Fruit fly (Drosophila melanogaster) whole organism, pupa: ENCODE data around the gene CG14439.

Experiments
- CG10348 ChIP-seq: fragments of 200-800 bp; sonication (Bioruptor generic); IDR thresholded peaks from 2 replicates; pipeline ENCODE4 v1.3.6; 2022; ENCODE audit warnings: missing biosample characterization, missing genetic modification characterization
- CG12605 ChIP-seq: fragments of 200-800 bp; sonication (Bioruptor generic); IDR thresholded peaks from 2 replicates; pipeline ENCODE4 v1.3.6; 2022; ENCODE audit warnings: missing biosample characterization, missing genetic modification characterization
- CG13204 ChIP-seq: fragments of 200-800 bp; sonication (Bioruptor generic); optimal IDR thresholded peaks from 2 replicates; lab custom pipeline; 2018; ENCODE audit warnings: missing biosample characterization, mild to moderate bottlenecking, missing genetic modification characterization, moderate library complexity
- CG14655 ChIP-seq: fragments of 200-800 bp; sonication (Bioruptor generic); optimal IDR thresholded peaks from 3 replicates; lab custom pipeline; 2017; ENCODE audit warnings: mild to moderate bottlenecking, missing biosample characterization, missing genetic modification reagents, missing genetic modification characterization
- CG15710 ChIP-seq: fragments of 200-800 bp; sonication (Bioruptor generic); optimal IDR thresholded peaks from 2 replicates; lab custom pipeline; 2018; ENCODE audit warnings: missing biosample characterization, mild to moderate bottlenecking, missing genetic modification characterization, moderate library complexity
- CG17806 ChIP-seq: fragments of 200-800 bp; sonication (Bioruptor generic); optimal IDR thresholded peaks from 2 replicates; lab custom pipeline; 2018; ENCODE audit warnings: missing biosample characterization, mild to moderate bottlenecking, missing genetic modification characterization, moderate library complexity
- CG32121 ChIP-seq: fragments of 200-800 bp; sonication (Bioruptor generic); IDR thresholded peaks from 2 replicates; pipeline ENCODE4 v1.3.6; 2022; ENCODE audit warnings: missing biosample characterization, missing genetic modification characterization
- CG34367 ChIP-seq: fragments of 200-800 bp; sonication (Bioruptor generic); optimal IDR thresholded peaks from 2 replicates; lab custom pipeline; 2018; ENCODE audit warnings: missing biosample characterization, mild to moderate bottlenecking, missing genetic modification characterization
- CG4496 ChIP-seq: fragments of 200-800 bp; sonication (Bioruptor generic); IDR thresholded peaks from 3 replicates; pipeline ENCODE4 v1.3.6; 2022; ENCODE audit warnings: missing biosample characterization, missing genetic modification characterization
- CG8159 ChIP-seq: fragments of 200-800 bp; sonication (Bioruptor generic); optimal IDR thresholded peaks from 3 replicates; lab custom pipeline; 2018; ENCODE audit warnings: missing biosample characterization, mild to moderate bottlenecking, missing genetic modification characterization, moderate library complexity
- CG8301 ChIP-seq: fragments of 200-800 bp; sonication (Bioruptor generic); optimal IDR thresholded peaks from 2 replicates; lab custom pipeline; 2018; ENCODE audit warnings: missing biosample characterization, mild to moderate bottlenecking, missing genetic modification characterization
- CG9948 ChIP-seq: fragments of 200-800 bp; sonication (Bioruptor generic); optimal IDR thresholded peaks from 2 replicates; lab custom pipeline; 2018; ENCODE audit warnings: missing biosample characterization, mild to moderate bottlenecking, missing genetic modification characterization, moderate library complexity
- D1 ChIP-seq: fragments of 200-800 bp; sonication (Bioruptor generic); optimal IDR thresholded peaks from 2 replicates; lab custom pipeline; 2018; ENCODE audit warnings: missing biosample characterization, mild to moderate bottlenecking, missing genetic modification characterization, moderate library complexity
- EcR ChIP-seq: fragments of 200-800 bp; sonication (Bioruptor generic); optimal IDR thresholded peaks from 3 replicates; lab custom pipeline; 2019; ENCODE audit warnings: missing biosample characterization, missing genetic modification characterization, mild to moderate bottlenecking, moderate library complexity, missing genetic modification reagents
- Ets98B ChIP-seq: fragments of 200-800 bp; sonication (Bioruptor generic); IDR thresholded peaks from 2 replicates; pipeline ENCODE4 v1.3.6; 2022; ENCODE audit warnings: missing biosample characterization, missing genetic modification characterization
- Pif1A ChIP-seq: fragments of 200-800 bp; sonication (Bioruptor generic); optimal IDR thresholded peaks from 3 replicates; lab custom pipeline; 2016; ENCODE audit warnings: missing biosample characterization, missing genetic modification characterization
- Pif1B ChIP-seq: fragments of 200-800 bp; sonication (Bioruptor generic); optimal IDR thresholded peaks from 3 replicates; lab custom pipeline; 2016; ENCODE audit warnings: missing biosample characterization, missing genetic modification characterization
- Snoo ChIP-seq: fragments of 200-800 bp; sonication (Bioruptor generic); optimal IDR thresholded peaks from 3 replicates; lab custom pipeline; 2017; ENCODE audit warnings: missing biosample characterization, mild to moderate bottlenecking, missing genetic modification characterization, inconsistent platforms
- fd96Ca ChIP-seq: fragments of 200-800 bp; sonication (Bioruptor generic); IDR thresholded peaks from 3 replicates; pipeline ENCODE4 v1.3.6; 2022; ENCODE audit warnings: missing biosample characterization, missing genetic modification characterization
- gl ChIP-seq: fragments of 200-800 bp; sonication (Bioruptor generic); optimal IDR thresholded peaks from 2 replicates; lab custom pipeline; 2018; ENCODE audit warnings: missing biosample characterization, mild to moderate bottlenecking, missing genetic modification characterization
- rn ChIP-seq: fragments of 200-800 bp; sonication (Bioruptor generic); IDR thresholded peaks from 2 replicates; pipeline ENCODE4 v1.3.6; 2022; ENCODE audit warnings: missing biosample characterization, missing genetic modification characterization

The CG14439 gene

dm6 chrX:6706570-6707306 lies 40.6 kb upstream of the CG14439 start:
- TF ChIP-seq Snoo (no peak), EcR (GFP tag; lab: Kevin White, UChicago) (peak; percentile 78)

- peak; percentile 41 for TF ChIP-seq CG8301 (tag; lab: Kevin White, UChicago)
- TF ChIP-seq EcR (GFP tag; lab: Kevin White, UChicago) = peak; percentile 94
- 0 out of 2 replicates have a peak, but pooled peaks have one; percentile 21 for TF ChIP-seq CG32121 (GFP tag; lab: Robert Waterston, UW)
- no peak for TF ChIP-seq rn
- peak; percentile 50; the same call in 1 of the 3 replicates for TF ChIP-seq fd96Ca (GFP tag; lab: Robert Waterston, UW)
- TF ChIP-seq CG9948 = peak; percentile 50
- TF ChIP-seq CG4496 (GFP tag; lab: Robert Waterston, UW) = peak; percentile 44; the same call in 1 of the 3 replicates
- no peak for TF ChIP-seq D1 (tag; lab: Kevin White, UChicago)
- TF ChIP-seq CG15710 = peak; percentile 36
- peak; percentile 18 for TF ChIP-seq Pif1B
- TF ChIP-seq gl (tag; lab: Kevin White, UChicago) = peak; percentile 76
- peak; percentile 54 for TF ChIP-seq CG13204 (GFP tag; lab: Kevin White, UChicago)
- peak; percentile 27 for TF ChIP-seq Pif1A
- peak; percentile 79 for TF ChIP-seq CG12605
- peak; percentile 54 for TF ChIP-seq CG8159
- TF ChIP-seq CG17806 = peak; percentile 57
- peak; percentile 55 for TF ChIP-seq CG34367 (tag; lab: Kevin White, UChicago)
- no peak for TF ChIP-seq CG10348 (GFP tag; lab: Robert Waterston, UW)
- peak; percentile 35; the same call in 1 of the 2 replicates for TF ChIP-seq Ets98B (GFP tag; lab: Robert Waterston, UW)
- TF ChIP-seq CG14655 (GFP tag; lab: Kevin White, UChicago) = peak; percentile 64
- TF ChIP-seq Snoo = no peak
- TF ChIP-seq, all 21 proteins: peak for 17
These were observed 39.2 kb upstream of the CG14439 start for dm6 chrX:6708138-6708537.

- peak; percentile 11 for TF ChIP-seq Pif1A
- peak; percentile 31 for TF ChIP-seq EcR (GFP tag; lab: Kevin White, UChicago)
- no peak for TF ChIP-seq CG17806
- TF ChIP-seq CG10348 (GFP tag; lab: Robert Waterston, UW) = no peak
These were observed 38.7 kb upstream of the CG14439 start for dm6 chrX:6708580-6709199.

- TF ChIP-seq CG32121 (GFP tag; lab: Robert Waterston, UW) = no peak
- TF ChIP-seq Pif1A = no peak
- TF ChIP-seq CG10348 (GFP tag; lab: Robert Waterston, UW) = no peak
- TF ChIP-seq CG14655 (GFP tag; lab: Kevin White, UChicago) = no peak
- no peak for TF ChIP-seq CG9948
- TF ChIP-seq CG4496 (GFP tag; lab: Robert Waterston, UW) = no peak
- peak; percentile 31 for TF ChIP-seq CG12605
- no peak for TF ChIP-seq CG13204 (GFP tag; lab: Kevin White, UChicago)
- no peak for TF ChIP-seq CG8301 (tag; lab: Kevin White, UChicago)
These were observed 37.9 kb upstream of the CG14439 start for dm6 chrX:6709252-6710037.

dm6 chrX:6710258-6710657 lies 37.1 kb upstream of the CG14439 start:
- TF ChIP-seq CG4496 (GFP tag; lab: Robert Waterston, UW) (no peak), CG17806 (no peak), D1 (tag; lab: Kevin White, UChicago) (no peak), CG12605 (no peak), gl (tag; lab: Kevin White, UChicago) (no peak), Snoo (no peak), CG34367 (tag; lab: Kevin White, UChicago) (no peak)

dm6 chrX:6710665-6711064 lies 36.7 kb upstream of the CG14439 start:
- TF ChIP-seq CG8301 (tag; lab: Kevin White, UChicago) = no peak
- no peak for TF ChIP-seq CG14655 (GFP tag; lab: Kevin White, UChicago)
- TF ChIP-seq, all 21 proteins: peak for 0

dm6 chrX:6711295-6711694 lies 36.0 kb upstream of the CG14439 start:
- TF ChIP-seq gl (tag; lab: Kevin White, UChicago) (peak; percentile 62), fd96Ca (GFP tag; lab: Robert Waterston, UW) (peak; percentile 94), CG34367 (tag; lab: Kevin White, UChicago) (peak; percentile 64), CG12605 (peak; percentile 86), Ets98B (GFP tag; lab: Robert Waterston, UW) (peak; percentile 92), Snoo (peak; percentile 56), CG9948 (peak; percentile 81), D1 (tag; lab: Kevin White, UChicago) (peak; percentile 32), CG10348 (GFP tag; lab: Robert Waterston, UW) (0 out of 2 replicates have a peak, but pooled peaks have one; percentile 23), Pif1A (peak; percentile 88), CG8301 (tag; lab: Kevin White, UChicago) (peak; percentile 94), CG14655 (GFP tag; lab: Kevin White, UChicago) (peak; percentile 94), CG15710 (peak; percentile 69), CG13204 (GFP tag; lab: Kevin White, UChicago) (no peak), CG8159 (peak; percentile 76), EcR (GFP tag; lab: Kevin White, UChicago) (peak; percentile 84), Pif1B (peak; percentile 87), CG17806 (peak; percentile 83), CG32121 (GFP tag; lab: Robert Waterston, UW) (peak; percentile 94), rn (peak; percentile 57; the same call in 1 of the 2 replicates), CG4496 (GFP tag; lab: Robert Waterston, UW) (peak; percentile 93)
- TF ChIP-seq, all 21 proteins: peak for 20
